Fruit fly (Drosophila melanogaster): Measurements from ENCODE around the gene CG5968.

dm6 chr2L:16590345-16591107 lies 40.8 kb upstream of the CG5968 start:
- TF ChIP-seq usp (GFP tag; optimal IDR thresholded peaks at IDR 0.05) (no peak), pan (optimal IDR thresholded peaks at IDR 0.05) (no peak), CG8478 (optimal IDR thresholded peaks at IDR 0.05) (no peak), psq (optimal IDR thresholded peaks at IDR 0.05) (no peak), EcR (GFP tag; optimal IDR thresholded peaks at IDR 0.05) (no peak)
